Worm (Caenorhabditis elegans) whole organism, L1 larva: Measurements from ENCODE around the gene lido-15.

Experiments used
- fos-1 ChIP-seq: fragments of 150-350 bp; optimal IDR thresholded peaks from 2 replicates; lab custom pipeline; 2014; ENCODE audit warnings: missing biosample characterization, missing genetic modification characterization
- pqm-1 ChIP-seq: sonication (generic microtip); optimal IDR thresholded peaks from 3 replicates; lab custom pipeline; 2017; ENCODE audit warnings: missing biosample characterization, missing genetic modification characterization

ce11 chrII:3850655-3851054 is 38.6 kb downstream of the lido-15 start, which contains the start of gene nhr-72:
- no peak for TF ChIP-seq pqm-1 (tag; lab: Kevin White, UChicago)
- TF ChIP-seq fos-1 (tag; lab: Kevin White, UChicago): no peak
